Worm (Caenorhabditis elegans) whole organism, L4/young adult: ENCODE data around the gene F28C10.3.

Source experiments
- W03F9.2 ChIP-seq: fragments of 150-350 bp; optimal IDR thresholded peaks from 2 replicates; lab custom pipeline; 2014; ENCODE audit warnings: missing biosample characterization, missing genetic modification characterization
- him-1 ChIP-seq: sonication (generic microtip); optimal IDR thresholded peaks from 2 replicates; lab custom pipeline; 2016; ENCODE audit warnings: missing genotype, missing genetic modification reagents, missing genetic modification characterization, missing compliant biosample characterization

DNA sequence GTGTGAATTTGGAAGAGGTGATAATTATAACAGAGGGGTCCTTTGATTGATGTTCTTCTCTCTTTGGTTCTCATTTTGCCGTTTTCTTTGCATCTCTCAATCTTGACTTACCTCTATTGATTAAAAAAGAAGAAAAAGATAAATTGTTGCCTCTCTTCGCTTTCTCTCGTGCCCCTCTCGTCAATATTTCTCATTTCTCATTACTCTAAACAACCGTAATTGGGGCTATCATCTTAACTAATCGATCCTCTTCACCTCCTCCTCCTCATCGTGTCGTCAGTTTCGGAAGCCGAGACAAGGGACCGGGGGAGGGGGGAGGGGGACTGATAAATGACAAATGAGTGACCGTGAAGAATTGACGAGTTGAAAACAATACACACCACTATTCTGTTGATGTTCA is 37.0 kb downstream of the F28C10.3 start:
- no peak for TF ChIP-seq him-1 (tag; lab: Kevin White, UChicago)
- TF ChIP-seq W03F9.2 (tag; lab: Kevin White, UChicago): no peak
